Fruit fly (Drosophila melanogaster): Measurements from ENCODE around the gene sim.

DNA sequence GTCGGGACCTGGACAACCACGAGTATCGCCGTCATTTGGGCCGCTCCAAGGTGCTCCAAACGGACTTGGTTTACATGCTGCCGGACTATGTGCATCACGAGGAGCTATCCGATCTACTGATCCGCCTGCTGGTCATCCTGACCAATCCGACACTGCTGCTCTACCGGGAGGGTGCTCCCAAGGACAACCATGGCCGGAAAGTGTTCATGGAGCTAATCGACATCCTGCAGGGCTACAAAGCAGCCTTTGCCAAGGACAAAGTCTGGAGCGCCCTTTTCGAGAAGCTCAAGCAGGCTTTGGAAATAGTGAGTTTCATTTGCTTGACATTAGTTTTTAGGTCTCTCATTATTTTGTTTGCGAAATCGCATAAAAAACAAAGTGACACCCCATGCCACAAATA is 31.4 kb downstream of the sim start, which contains the start of gene CG34308:
- TF ChIP-seq CG13287 (GFP tag; IDR thresholded peaks at IDR 0.05; ENCODE audit: partially characterized antibody) (no peak), Sox102F (GFP tag; optimal IDR thresholded peaks at IDR 0.05) (no peak), crc (GFP tag; optimal IDR thresholded peaks at IDR 0.05) (no peak), Atf6 (GFP tag; IDR thresholded peaks at IDR 0.05) (no peak), Xrp1 (GFP tag; IDR thresholded peaks at IDR 0.05) (no peak), Dll (GFP tag; IDR thresholded peaks at IDR 0.05; ENCODE audit: partially characterized antibody) (no peak), ssp (GFP tag; IDR thresholded peaks at IDR 0.05) (no peak), usp (GFP tag; optimal IDR thresholded peaks at IDR 0.05) (no peak), gro (GFP tag; optimal IDR thresholded peaks at IDR 0.05) (no peak), CG14710 (tag; optimal IDR thresholded peaks at IDR 0.05) (no peak), esg (GFP tag; conservative IDR thresholded peaks at IDR 0.05) (no peak), Dfd (GFP tag; optimal IDR thresholded peaks at IDR 0.05) (no peak)

All from whole organism, embryonic.